Fruit fly (Drosophila melanogaster): Measurements from ENCODE around the gene Vha100-1.

The Vha100-1 gene

DNA sequence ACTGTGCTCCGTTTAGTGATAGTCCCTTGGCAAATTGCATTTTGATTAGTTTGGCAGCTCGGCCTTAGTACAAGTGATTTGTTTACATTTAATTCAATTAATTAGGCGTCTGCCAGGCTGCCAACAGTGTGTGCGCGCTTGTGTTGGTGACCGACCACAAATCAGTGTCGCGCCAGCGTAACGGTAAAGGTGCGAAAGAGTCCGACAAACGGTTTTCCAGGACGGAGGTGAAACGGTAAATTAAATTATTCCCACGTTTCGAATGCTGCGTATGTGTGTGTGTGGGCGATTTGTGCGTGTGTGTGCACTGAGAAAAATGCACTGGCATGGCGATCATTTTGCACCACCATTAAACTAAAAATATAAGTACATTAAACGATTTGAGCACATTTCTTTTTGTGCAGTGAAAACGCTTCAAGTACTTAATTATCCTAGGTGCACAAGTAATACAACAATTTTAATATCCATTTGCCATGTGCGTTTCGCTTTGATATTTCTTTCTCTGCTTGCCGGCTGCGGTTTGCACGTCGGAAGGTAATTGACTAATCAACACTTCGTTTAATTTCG, 8.1 kb downstream of the Vha100-1 start (continued):
- TF ChIP-seq bsh (GFP tag; optimal IDR thresholded peaks at IDR 0.05) (peak in 1 of 2 experiments; percentile 9), prd (optimal IDR thresholded peaks at IDR 0.05) (no peak), prd (GFP tag; IDR thresholded peaks at IDR 0.05) (peak; percentile 35; the same call in 1 of the 3 replicates), NfI (GFP tag; optimal IDR thresholded peaks at IDR 0.05) (no peak), Xrp1 (GFP tag; IDR thresholded peaks at IDR 0.05) (peak; percentile 19; the same call in 1 of the 2 replicates), lmd (GFP tag; IDR thresholded peaks at IDR 0.05) (peak; percentile 38; the same call in 1 of the 2 replicates), CG1603 (tag; optimal IDR thresholded peaks at IDR 0.05) (peak; percentile 41), ttk (GFP tag; IDR thresholded peaks at IDR 0.05) (no peak), CG10654 (GFP tag; optimal IDR thresholded peaks at IDR 0.05) (peak; percentile 10), CG4424 (GFP tag; optimal IDR thresholded peaks at IDR 0.05) (no peak), Ptx1 (GFP tag; IDR thresholded peaks at IDR 0.05) (peak; percentile 37), ranshi (GFP tag; IDR thresholded peaks at IDR 0.05) (0 out of 2 replicates have a peak, but pooled peaks have one; percentile 21), B-H2 (GFP tag; optimal IDR thresholded peaks at IDR 0.05) (no peak), Atf3 (GFP tag; optimal IDR thresholded peaks at IDR 0.05) (no peak), rib (GFP tag; IDR thresholded peaks at IDR 0.05) (no peak), wek (GFP tag; optimal IDR thresholded peaks at IDR 0.05) (no peak), en (GFP tag; optimal IDR thresholded peaks at IDR 0.05) (no peak), exex (tag; optimal IDR thresholded peaks at IDR 0.05) (no peak), CG7556 (GFP tag; optimal IDR thresholded peaks at IDR 0.05) (no peak), CG16813 (GFP tag; IDR thresholded peaks at IDR 0.05; ENCODE audit: partially characterized antibody) (0 out of 3 replicates have a peak, but pooled peaks have one; percentile 5), CG6254 (GFP tag; optimal IDR thresholded peaks at IDR 0.05) (no peak), CG6791 (GFP tag; IDR thresholded peaks at IDR 0.05; ENCODE audit: partially characterized antibody) (no peak), ash1 (GFP tag; optimal IDR thresholded peaks at IDR 0.05) (no peak), CG9215 (GFP tag; IDR thresholded peaks at IDR 0.05) (no peak), Optix (GFP tag; IDR thresholded peaks at IDR 0.05) (no peak), CG13424 (tag; optimal IDR thresholded peaks at IDR 0.05) (peak; percentile 23), gt (GFP tag; IDR thresholded peaks at IDR 0.05) (no peak), hkb (optimal IDR thresholded peaks at IDR 0.05) (no peak), hkb (GFP tag; IDR thresholded peaks at IDR 0.05) (peak; percentile 9; the same call in 1 of the 2 replicates), pan (optimal IDR thresholded peaks at IDR 0.05) (no peak), pan (GFP tag; optimal IDR thresholded peaks at IDR 0.05 in 1 of 2, IDR thresholded peaks at IDR 0.05 in 1 of 2) (no peak), Taf1 (GFP tag; IDR thresholded peaks at IDR 0.05) (peak; percentile 38; the same call in 1 of the 2 replicates), CG12391 (tag; optimal IDR thresholded peaks at IDR 0.05) (no peak), gcm2 (GFP tag; optimal IDR thresholded peaks at IDR 0.05) (no peak), Elba2 (GFP tag; optimal IDR thresholded peaks at IDR 0.05) (no peak), H2.0 (GFP tag; IDR thresholded peaks at IDR 0.05) (no peak), lov (optimal IDR thresholded peaks at IDR 0.05) (no peak), lov (GFP tag; IDR thresholded peaks at IDR 0.05) (0 out of 3 replicates have a peak, but pooled peaks have one; percentile 13), Deaf1 (tag; optimal IDR thresholded peaks at IDR 0.05) (no peak), gce (GFP tag; IDR thresholded peaks at IDR 0.05) (no peak), CG10147 (GFP tag; optimal IDR thresholded peaks at IDR 0.05) (no peak), btn (GFP tag; optimal IDR thresholded peaks at IDR 0.05) (no peak), Hand (GFP tag; optimal IDR thresholded peaks at IDR 0.05) (no peak), CG33213 (GFP tag; optimal IDR thresholded peaks at IDR 0.05) (no peak), CG11085 (GFP tag; IDR thresholded peaks at IDR 0.05) (0 out of 2 replicates have a peak, but pooled peaks have one; percentile 12), CG1792 (GFP tag; optimal IDR thresholded peaks at IDR 0.05) (no peak), CG12659 (GFP tag; optimal IDR thresholded peaks at IDR 0.05) (peak; percentile 5), Ada2b (GFP tag; IDR thresholded peaks at IDR 0.05) (no peak; the same call in 1 of the 2 replicates), Bgb (GFP tag; IDR thresholded peaks at IDR 0.05; ENCODE audit: partially characterized antibody) (0 out of 2 replicates have a peak, but pooled peaks have one; percentile 2), Jarid2 (GFP tag; optimal IDR thresholded peaks at IDR 0.05) (no peak), p53 (GFP tag; optimal IDR thresholded peaks at IDR 0.05) (no peak)
